Worm (Caenorhabditis elegans) whole organism, L2 larva: ENCODE measurements around the gene T07H3.8.
"Not testable (repeated sequence)": the region's sequence is repeated elsewhere in the genome, so short reads cannot be mapped to it uniquely, and the experiment has no call there.

Experiments
- R02D3.7 ChIP-seq: fragments of 150-350 bp; optimal IDR thresholded peaks from 2 replicates; lab custom pipeline; 2014; ENCODE audit warnings: missing biosample characterization, missing genetic modification characterization
- Y55F3AM.14 ChIP-seq: fragments of 200-800 bp; sonication (Bioruptor generic); optimal IDR thresholded peaks from 2 replicates; lab custom pipeline; 2018; ENCODE audit warnings: mild to moderate bottlenecking, missing genetic modification characterization, missing compliant biosample characterization
- ZK546.5 ChIP-seq: sonication (generic microtip); optimal IDR thresholded peaks from 2 replicates; lab custom pipeline; 2017; ENCODE audit warnings: missing biosample characterization, missing genetic modification characterization
- alr-1 ChIP-seq: fragments of 150-350 bp; optimal IDR thresholded peaks from 2 replicates; lab custom pipeline; 2014; ENCODE audit warnings: missing biosample characterization, missing genetic modification characterization
- aly-2 ChIP-seq: fragments of 150-350 bp; optimal IDR thresholded peaks from 2 replicates; lab custom pipeline; 2014; ENCODE audit warnings: missing biosample characterization, missing genetic modification characterization
- ama-1 ChIP-seq: fragments of 150-350 bp; optimal IDR thresholded peaks from 2 replicates; lab custom pipeline; 2018; ENCODE audit warnings: inconsistent platforms
- blmp-1 ChIP-seq: sonication (generic microtip); optimal IDR thresholded peaks from 2 replicates; lab custom pipeline; 2017; ENCODE audit warnings: missing genetic modification characterization, mild to moderate bottlenecking, missing compliant biosample characterization, antibody characterized with exemption, moderate library complexity; ENCODE audit not compliant: insufficient read depth
- ceh-16 ChIP-seq: fragments of 150-350 bp; optimal IDR thresholded peaks from 2 replicates; lab custom pipeline; 2014; ENCODE audit warnings: missing biosample characterization, missing genetic modification characterization
- ceh-82 ChIP-seq: fragments of 150-350 bp; optimal IDR thresholded peaks from 2 replicates; lab custom pipeline; 2014; ENCODE audit warnings: missing biosample characterization, missing genetic modification characterization
- egl-27 ChIP-seq: sonication (generic microtip); optimal IDR thresholded peaks from 3 replicates; lab custom pipeline; 2017; ENCODE audit warnings: missing biosample characterization, missing genetic modification reagents, missing genetic modification characterization
- elt-3 ChIP-seq: sonication (generic microtip); optimal IDR thresholded peaks from 2 replicates; lab custom pipeline; 2017; ENCODE audit warnings: missing biosample characterization, missing genetic modification characterization
- gmeb-1 ChIP-seq: fragments of 150-350 bp; optimal IDR thresholded peaks from 2 replicates; lab custom pipeline; 2014; ENCODE audit warnings: missing biosample characterization, missing genetic modification characterization
- lin-11 ChIP-seq: fragments of 150-350 bp; sonication (generic microtip); optimal IDR thresholded peaks from 2 replicates; lab custom pipeline; 2014; ENCODE audit warnings: missing biosample characterization, missing genetic modification characterization, inconsistent platforms, mixed read lengths
- lin-39 ChIP-seq: fragments of 150-350 bp; optimal IDR thresholded peaks from 2 replicates; lab custom pipeline; 2014; ENCODE audit warnings: missing biosample characterization, missing genetic modification reagents, missing genetic modification characterization
- lsy-2 ChIP-seq, 2 experiments: fragments of 150-350 bp in 1 of 2; sonication (generic microtip) in 1 of 2; optimal IDR thresholded peaks; 2 replicates each; lab custom pipeline; 2014 to 2017; ENCODE audit warnings: missing biosample characterization in 2 of 2, missing genetic modification characterization in 2 of 2
- mdl-1 ChIP-seq, 2 experiments: fragments of 150-350 bp in 1 of 2; sonication (generic microtip) in 1 of 2; optimal IDR thresholded peaks; 2 replicates each; lab custom pipeline; 2017; ENCODE audit warnings: missing biosample characterization in 2 of 2, missing genetic modification characterization in 2 of 2
- nhr-12 ChIP-seq: fragments of 150-350 bp; optimal IDR thresholded peaks from 2 replicates; lab custom pipeline; 2014; ENCODE audit warnings: missing biosample characterization, missing genetic modification characterization
- nhr-23 ChIP-seq: fragments of 150-350 bp; optimal IDR thresholded peaks from 2 replicates; lab custom pipeline; 2014; ENCODE audit warnings: missing biosample characterization, missing genetic modification reagents, missing genetic modification characterization
- nhr-25 ChIP-seq: fragments of 150-350 bp; sonication (generic microtip); optimal IDR thresholded peaks from 3 replicates; lab custom pipeline; 2014; ENCODE audit warnings: missing biosample characterization, missing genetic modification characterization
- nhr-6 ChIP-seq: fragments of 150-350 bp; optimal IDR thresholded peaks from 2 replicates; lab custom pipeline; 2014; ENCODE audit warnings: missing biosample characterization, missing genetic modification characterization
- nhr-77 ChIP-seq: fragments of 150-350 bp; optimal IDR thresholded peaks from 2 replicates; lab custom pipeline; 2014; ENCODE audit warnings: missing biosample characterization, missing genetic modification characterization
- sem-4 ChIP-seq: fragments of 150-350 bp; optimal IDR thresholded peaks from 2 replicates; lab custom pipeline; 2014; ENCODE audit warnings: missing biosample characterization, missing genetic modification reagents, missing genetic modification characterization
- skn-1 ChIP-seq: sonication (generic microtip); optimal IDR thresholded peaks from 2 replicates; lab custom pipeline; 2017; ENCODE audit warnings: missing biosample characterization, missing genetic modification characterization
- snpc-4 ChIP-seq: fragments of 150-350 bp; optimal IDR thresholded peaks from 2 replicates; lab custom pipeline; 2014; ENCODE audit warnings: missing biosample characterization, missing genetic modification characterization
- unc-39 ChIP-seq: fragments of 150-350 bp; optimal IDR thresholded peaks from 2 replicates; lab custom pipeline; 2014; ENCODE audit warnings: missing biosample characterization, missing genetic modification characterization
- unc-55 ChIP-seq: fragments of 150-350 bp; sonication (generic microtip); optimal IDR thresholded peaks from 3 replicates; lab custom pipeline; 2014; ENCODE audit warnings: missing biosample characterization, missing genetic modification reagents, missing genetic modification characterization
- ztf-1 ChIP-seq: fragments of 200-800 bp; sonication (Bioruptor generic); conservative IDR thresholded peaks from 2 replicates; pipeline ENCODE4 v1.3.6; 2022; ENCODE audit warnings: missing genetic modification characterization, missing compliant biosample characterization

The T07H3.8 gene

ce11 chrII:1586305-1586704 is at the start of gene T07H3.8:
T07H3.8 (plus strand) TSS chrII:1586605.
- TF ChIP-seq nhr-25 (tag; lab: Kevin White, UChicago) (no peak), lin-39 (tag; lab: Kevin White, UChicago) (no peak)

ce11 chrII:1537321-1537720 is 49.1 kb upstream of the T07H3.8 start, which contains the start of gene fbxb-42:
fbxb-42 (plus strand) TSS chrII:1537621.
- TF ChIP-seq snpc-4: no peak
- no peak for TF ChIP-seq ceh-16 (tag; lab: Kevin White, UChicago)
- no peak for TF ChIP-seq lin-39 (tag; lab: Kevin White, UChicago)
- TF ChIP-seq blmp-1 (tag; lab: Kevin White, UChicago): no peak
- TF ChIP-seq nhr-77 (tag; lab: Kevin White, UChicago): no peak
- no peak for TF ChIP-seq mdl-1 (tag; optimal IDR thresholded peaks at IDR 0.05; lab: Kevin White, UChicago)
- no peak for TF ChIP-seq elt-3 (tag; lab: Kevin White, UChicago)
- no peak for TF ChIP-seq unc-39 (tag; lab: Kevin White, UChicago)
- TF ChIP-seq ama-1 (lab: Kevin White, UChicago): no peak
- TF ChIP-seq egl-27: no peak
- no peak for TF ChIP-seq sem-4
- TF ChIP-seq R02D3.7 (tag; lab: Kevin White, UChicago): no peak
- no peak for TF ChIP-seq skn-1 (tag; lab: Kevin White, UChicago)
- no peak for TF ChIP-seq gmeb-1
- TF ChIP-seq lsy-2 (tag; optimal IDR thresholded peaks at IDR 0.05; lab: Kevin White, UChicago): no peak
- no peak for TF ChIP-seq nhr-6 (tag; lab: Kevin White, UChicago)
- TF ChIP-seq ztf-1: no peak
- no peak for TF ChIP-seq alr-1 (tag; lab: Kevin White, UChicago)

- TF ChIP-seq aly-2 (tag; lab: Kevin White, UChicago) (no peak), egl-27 (no peak), nhr-25 (tag; lab: Kevin White, UChicago) (no peak), skn-1 (tag; lab: Kevin White, UChicago) (no peak), ama-1 (lab: Kevin White, UChicago) (no peak)
Observed at ce11 chrII:1538589-1538988, 47.8 kb upstream of the T07H3.8 start, which contains the start of gene fbxb-44. fbxb-44 (plus strand) TSS chrII:1538889.

- not testable (repeated sequence) for TF ChIP-seq Y55F3AM.14 (GFP tag; lab: Kevin White, UChicago); unc-55 (GFP tag; lab: Kevin White, UChicago); nhr-23
Observed at ce11 chrII:1540628-1541027, 45.8 kb upstream of the T07H3.8 start, which contains the start of gene poml-4. poml-4 (plus strand) TSS chrII:1540928.

ce11 chrII:1543182-1543581 is 43.2 kb upstream of the T07H3.8 start, which contains the start of gene K05F6.4:
K05F6.4 (plus strand) TSS chrII:1543482.
- TF ChIP-seq Y55F3AM.14 (GFP tag; lab: Kevin White, UChicago); lin-11 (tag; lab: Kevin White, UChicago); ZK546.5 (tag; lab: Kevin White, UChicago): not testable (repeated sequence)

- TF ChIP-seq nhr-6 (tag; lab: Kevin White, UChicago): no peak
- no peak for TF ChIP-seq unc-55 (GFP tag; lab: Kevin White, UChicago)
- no peak for TF ChIP-seq ceh-82 (tag; lab: Kevin White, UChicago)
- no peak for TF ChIP-seq nhr-25 (tag; lab: Kevin White, UChicago)
- TF ChIP-seq, all 48 proteins: peak for 0
Observed at ce11 chrII:1545625-1546024, 40.8 kb upstream of the T07H3.8 start, which contains the start of gene K05F6.12. K05F6.12 (plus strand) TSS chrII:1545925.

- TF ChIP-seq ama-1 (lab: Kevin White, UChicago): no peak
- TF ChIP-seq aly-2 (tag; lab: Kevin White, UChicago): no peak
- TF ChIP-seq nhr-12: no peak
- TF ChIP-seq R02D3.7 (tag; lab: Kevin White, UChicago): no peak
- TF ChIP-seq skn-1 (tag; lab: Kevin White, UChicago): no peak
- TF ChIP-seq alr-1 (tag; lab: Kevin White, UChicago): no peak
- no peak for TF ChIP-seq lsy-2 (tag; optimal IDR thresholded peaks at IDR 0.05; lab: Kevin White, UChicago)
- no peak for TF ChIP-seq gmeb-1
- TF ChIP-seq ztf-1: no peak
Observed at ce11 chrII:1550501-1550900, 35.9 kb upstream of the T07H3.8 start, which contains the start of the genes fbxb-52 and fbxb-51. fbxb-52 (minus strand) TSS chrII:1550601. fbxb-51 (plus strand) TSS chrII:1550712.
